Worm (Caenorhabditis elegans): ENCODE results near the gene ZK105.14.

Gene ZK105.14

DNA sequence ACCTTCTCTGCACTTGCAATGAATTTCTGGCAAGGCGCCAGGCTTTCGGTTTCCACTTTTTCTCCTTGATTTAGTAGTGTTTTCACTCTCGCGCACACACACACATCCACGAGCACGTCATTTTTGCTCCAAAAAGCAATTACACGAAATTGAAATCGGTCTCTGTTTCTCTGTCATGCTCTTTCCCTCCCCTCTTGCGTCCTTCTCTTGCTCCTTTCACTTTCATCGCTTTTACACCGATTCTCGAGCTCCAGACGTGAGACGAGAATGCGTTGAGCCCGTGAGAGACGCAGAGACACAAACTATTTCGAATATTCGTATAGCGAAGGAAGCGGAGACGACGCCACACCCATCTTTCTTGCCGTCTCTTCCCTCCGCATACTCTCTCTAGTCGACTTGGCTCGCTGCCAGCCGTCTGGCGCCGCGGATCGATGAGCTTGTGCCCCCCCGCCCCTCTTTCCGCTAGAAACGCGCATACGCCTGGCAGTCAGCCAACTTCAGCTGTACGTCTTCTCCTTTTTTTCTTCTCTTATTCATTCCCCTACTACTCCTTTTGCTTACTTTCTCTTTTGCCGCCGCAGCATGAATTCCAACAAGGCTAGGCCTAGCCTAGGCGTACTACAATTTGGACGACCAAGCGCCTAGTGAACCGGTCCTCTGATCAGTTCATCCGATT lies 6.3 kb upstream of the ZK105.14 start (continued):
- TF ChIP-seq pqm-1 (tag; optimal IDR thresholded peaks at IDR 0.05) (no peak), ceh-30 (tag; optimal IDR thresholded peaks at IDR 0.05) (no peak), unc-55 (GFP tag; optimal IDR thresholded peaks at IDR 0.05) (peak; percentile 20), hlh-15 (tag; optimal IDR thresholded peaks at IDR 0.05) (no peak), ceh-31 (tag; optimal IDR thresholded peaks at IDR 0.05) (peak; percentile 77), ceh-48 (tag; optimal IDR thresholded peaks at IDR 0.05) (peak; percentile 63), ceh-6 (GFP tag; optimal IDR thresholded peaks at IDR 0.05) (no peak), tbx-7 (tag; optimal IDR thresholded peaks at IDR 0.05) (no peak), hlh-6 (tag; optimal IDR thresholded peaks at IDR 0.05) (no peak), fkh-10 (GFP tag; optimal IDR thresholded peaks at IDR 0.05) (no peak), gmeb-2 (tag; optimal IDR thresholded peaks at IDR 0.05) (no peak), dve-1 (tag; optimal IDR thresholded peaks at IDR 0.05) (peak; percentile 32), fax-1 (tag; optimal IDR thresholded peaks at IDR 0.05) (no peak), ceh-9 (tag; optimal IDR thresholded peaks at IDR 0.05) (no peak), hlh-30 (tag; optimal IDR thresholded peaks at IDR 0.05; ENCODE audit: insufficient read depth) (no peak), hlh-13 (GFP tag; optimal IDR thresholded peaks at IDR 0.05) (peak; percentile 29), syd-9 (tag; optimal IDR thresholded peaks at IDR 0.05) (peak; percentile 58)

DNA sequence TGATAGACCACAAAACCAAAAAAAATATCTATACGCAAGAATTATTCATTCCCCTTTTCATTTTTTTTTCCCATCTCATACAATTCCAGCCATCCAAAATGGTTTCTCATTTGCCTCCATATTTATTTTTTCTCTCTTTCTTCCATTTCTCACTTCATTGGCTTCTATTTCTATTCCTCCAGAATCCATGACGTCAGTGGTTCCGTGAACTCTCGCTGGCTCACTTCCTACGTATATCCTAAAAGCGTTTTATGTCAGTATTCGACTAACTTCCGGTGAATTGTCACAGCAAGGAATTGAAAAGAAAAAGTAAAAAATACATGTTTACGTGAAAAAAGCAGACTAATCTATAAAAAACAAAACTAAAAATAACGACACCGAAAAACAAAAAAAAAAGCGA lies 5.1 kb upstream of the ZK105.14 start:
- no peak for TF ChIP-seq ceh-45 (GFP tag; IDR thresholded peaks at IDR 0.05)
- no peak for TF ChIP-seq hlh-13 (GFP tag; optimal IDR thresholded peaks at IDR 0.05)
- TF ChIP-seq ceh-14 (tag; optimal IDR thresholded peaks at IDR 0.05): no peak
- no peak for TF ChIP-seq ceh-48 (tag; optimal IDR thresholded peaks at IDR 0.05)
- TF ChIP-seq pat-9 (tag; optimal IDR thresholded peaks at IDR 0.05): no peak
- TF ChIP-seq tbx-2 (tag; optimal IDR thresholded peaks at IDR 0.05): no peak
- TF ChIP-seq nhr-11 (tag; optimal IDR thresholded peaks at IDR 0.05): no peak
- TF ChIP-seq pqm-1 (tag; optimal IDR thresholded peaks at IDR 0.05): no peak
- no peak for TF ChIP-seq ztf-16 (tag; optimal IDR thresholded peaks at IDR 0.05)

DNA sequence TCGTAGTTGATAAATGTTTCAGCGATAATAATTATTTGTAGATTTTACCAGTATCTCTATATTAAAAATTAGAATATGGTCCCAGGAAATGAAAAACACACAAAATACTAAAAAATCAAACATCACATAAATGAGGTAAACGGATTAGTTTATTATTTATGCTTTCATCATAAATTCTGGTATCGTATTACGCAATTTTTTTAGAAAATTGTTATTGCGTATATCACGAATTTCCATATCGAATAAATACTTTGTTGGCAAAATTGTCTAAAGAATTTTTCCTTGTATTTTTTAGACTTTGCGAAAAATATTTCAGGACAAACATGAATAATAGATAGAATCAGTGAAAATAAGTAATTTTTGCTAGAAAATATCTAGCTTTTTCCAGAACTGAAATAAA lies 4.4 kb upstream of the ZK105.14 start:
- TF ChIP-seq unc-55 (GFP tag; optimal IDR thresholded peaks at IDR 0.05) (no peak), ceh-24 (tag; optimal IDR thresholded peaks at IDR 0.05) (no peak), hlh-30 (tag; optimal IDR thresholded peaks at IDR 0.05; ENCODE audit: insufficient read depth) (no peak), elt-4 (tag; optimal IDR thresholded peaks at IDR 0.05) (no peak), sox-4 (tag; optimal IDR thresholded peaks at IDR 0.05) (no peak), unc-86 (tag; optimal IDR thresholded peaks at IDR 0.05) (no peak), tbx-7 (tag; optimal IDR thresholded peaks at IDR 0.05) (no peak), ahr-1 (tag; optimal IDR thresholded peaks at IDR 0.05) (no peak), ceh-31 (tag; optimal IDR thresholded peaks at IDR 0.05) (no peak), ttx-3 (tag; optimal IDR thresholded peaks at IDR 0.05) (no peak), mec-3 (tag; optimal IDR thresholded peaks at IDR 0.05; ENCODE audit: borderline replicate concordance) (no peak), pha-2 (tag; optimal IDR thresholded peaks at IDR 0.05) (no peak), fax-1 (tag; optimal IDR thresholded peaks at IDR 0.05) (no peak), hlh-6 (tag; optimal IDR thresholded peaks at IDR 0.05) (no peak), hlh-15 (tag; optimal IDR thresholded peaks at IDR 0.05) (no peak), fkh-10 (GFP tag; optimal IDR thresholded peaks at IDR 0.05) (no peak), T23F11.4 (GFP tag; optimal IDR thresholded peaks at IDR 0.05) (no peak), ceh-45 (GFP tag; IDR thresholded peaks at IDR 0.05) (no peak), pag-3 (tag; optimal IDR thresholded peaks at IDR 0.05; ENCODE audit: borderline replicate concordance) (no peak), npax-4 (tag; optimal IDR thresholded peaks at IDR 0.05) (no peak)

DNA sequence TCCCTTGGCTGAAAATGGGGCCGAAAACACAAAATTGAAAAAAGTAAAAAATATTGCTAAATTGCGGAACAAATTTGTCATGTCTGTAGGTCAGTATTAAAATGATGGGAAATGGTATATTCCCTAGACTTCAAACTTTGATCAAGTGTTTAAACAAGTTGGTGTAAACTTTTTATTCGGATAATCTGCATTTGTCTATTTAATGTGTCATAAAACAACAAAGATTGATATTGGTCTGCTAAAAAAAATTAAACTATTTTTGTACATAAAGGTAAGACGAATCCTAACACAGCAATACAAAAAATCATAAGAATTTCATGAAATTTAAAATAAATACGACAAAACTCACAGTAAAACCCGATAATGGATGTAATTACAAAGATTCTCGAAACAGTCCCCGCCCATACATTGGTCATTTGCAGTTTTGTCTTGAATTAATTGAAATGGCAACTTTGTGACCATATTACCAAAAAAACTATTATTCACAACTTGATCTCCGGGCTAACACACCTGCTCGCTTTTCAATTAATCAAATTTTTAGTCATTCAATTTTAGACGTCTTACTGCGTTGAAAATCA lies 2.2 kb upstream of the ZK105.14 start, which contains the start of the genes ZK105.6 and ZK105.8:
ZK105.6 (minus strand) TSS at position 101 of the 578 bp plus-strand sequence.
ZK105.8 (plus strand) TSS at position 528 of the 578 bp plus-strand sequence.
- peak; percentile 18 for TF ChIP-seq unc-42 (tag; optimal IDR thresholded peaks at IDR 0.05)
- TF ChIP-seq sox-2 (GFP tag; IDR thresholded peaks at IDR 0.05): no peak
- no peak for TF ChIP-seq F13H6.1 (tag; optimal IDR thresholded peaks at IDR 0.05)
